Worm (Caenorhabditis elegans) whole organism, young adult: ENCODE results near the gene nspc-18.

Source experiments
- F10E7.11 ChIP-seq: sonication (generic microtip); optimal IDR thresholded peaks from 2 replicates; lab custom pipeline; 2017; ENCODE audit warnings: mild to moderate bottlenecking, missing genetic modification characterization, moderate library complexity, missing compliant biosample characterization
- Y67H2A.10 ChIP-seq: fragments of 200-800 bp; sonication (Bioruptor generic); conservative IDR thresholded peaks from 2 replicates; pipeline ENCODE4 v1.3.6; 2022; ENCODE audit warnings: missing genetic modification reagents, missing genetic modification characterization, missing compliant biosample characterization
- ama-1 ChIP-seq, 3 experiments: fragments of 150-350 bp in 1 of 3; sonication (generic microtip) in 2 of 3; optimal IDR thresholded peaks; 2 replicates each; lab custom pipeline; 2014 to 2018; ENCODE audit warnings: missing biosample characterization in 2 of 3, missing genetic modification characterization in 2 of 3, missing genetic modification reagents in 2 of 3
- ceh-27 ChIP-seq: fragments of 200-800 bp; sonication (Bioruptor generic); optimal IDR thresholded peaks from 2 replicates; lab custom pipeline; 2018; ENCODE audit warnings: mild to moderate bottlenecking, missing genetic modification characterization, moderate library complexity, missing compliant biosample characterization
- dpl-1 ChIP-seq: fragments of 150-350 bp; optimal IDR thresholded peaks from 2 replicates; lab custom pipeline; 2014; ENCODE audit warnings: missing biosample characterization, missing genetic modification reagents, missing genetic modification characterization
- hlh-12 ChIP-seq: sonication (generic microtip); optimal IDR thresholded peaks from 2 replicates; lab custom pipeline; 2016; ENCODE audit warnings: missing genetic modification characterization, missing compliant biosample characterization
- mel-28 ChIP-seq: sonication (generic microtip); optimal IDR thresholded peaks from 2 replicates; lab custom pipeline; 2016; ENCODE audit warnings: borderline replicate concordance, mild to moderate bottlenecking, missing genetic modification characterization, missing compliant biosample characterization
- nfya-1 ChIP-seq: sonication (generic microtip); optimal IDR thresholded peaks from 2 replicates; lab custom pipeline; 2017; ENCODE audit warnings: antibody characterized with exemption, missing compliant biosample characterization, missing genetic modification characterization, borderline replicate concordance; ENCODE audit not compliant: insufficient read depth
- pha-4 ChIP-seq: fragments of 150-350 bp; sonication (generic microtip); optimal IDR thresholded peaks from 2 replicates; lab custom pipeline; 2014; ENCODE audit warnings: missing biosample characterization, missing genetic modification reagents, missing genetic modification characterization

ce11 chrX:14568258-14568763 is 40.9 kb upstream of the nspc-18 start:
- no peak for TF ChIP-seq ceh-27
- TF ChIP-seq ama-1 (optimal IDR thresholded peaks at IDR 0.05; lab: Kevin White, UChicago) = no peak
- no peak for TF ChIP-seq ama-1 (GFP tag; optimal IDR thresholded peaks at IDR 0.05; lab: Kevin White, UChicago)
- TF ChIP-seq mel-28 = no peak
- TF ChIP-seq Y67H2A.10 = no peak
- TF ChIP-seq nfya-1 (tag; lab: Kevin White, UChicago) = no peak
- no peak for TF ChIP-seq F10E7.11
- TF ChIP-seq dpl-1 (GFP tag; lab: Kevin White, UChicago) = no peak
- no peak for TF ChIP-seq pha-4 (tag; lab: Kevin White, UChicago)
- no peak for TF ChIP-seq hlh-12
